Fruit fly (Drosophila melanogaster) whole organism, embryonic: ENCODE results near the gene CG15534.

Experiments
- Aef1 ChIP-seq: fragments of 200-800 bp; sonication (Bioruptor generic); IDR thresholded peaks from 3 replicates; pipeline ENCODE4 v1.3.6; 2022; ENCODE audit warnings: missing biosample characterization, missing genetic modification characterization
- BEAF-32 ChIP-seq: fragments of 200-800 bp; sonication (Bioruptor generic); optimal IDR thresholded peaks from 3 replicates; lab custom pipeline; 2017; ENCODE audit warnings: missing biosample characterization, missing genetic modification characterization, mild to moderate bottlenecking, moderate library complexity, missing genetic modification reagents
- CG10321 ChIP-seq: fragments of 200-800 bp; sonication (Bioruptor generic); IDR thresholded peaks from 2 replicates; pipeline ENCODE4 v1.3.6; 2022; ENCODE audit warnings: missing biosample characterization, missing genetic modification characterization
- CG10654 ChIP-seq: fragments of 200-800 bp; sonication (Bioruptor generic); optimal IDR thresholded peaks from 2 replicates; lab custom pipeline; 2016; ENCODE audit warnings: missing biosample characterization, missing genetic modification characterization
- CG11456 ChIP-seq: fragments of 200-800 bp; sonication (Bioruptor generic); IDR thresholded peaks from 3 replicates; pipeline ENCODE4 v1.3.6; 2022; ENCODE audit warnings: missing biosample characterization, missing genetic modification characterization
- CG11695 ChIP-seq: fragments of 200-800 bp; sonication (Bioruptor generic); IDR thresholded peaks from 3 replicates; pipeline ENCODE4 v1.3.6; 2022; ENCODE audit warnings: missing biosample characterization, missing genetic modification characterization
- CG12071 ChIP-seq: fragments of 200-800 bp; sonication (Bioruptor generic); optimal IDR thresholded peaks from 3 replicates; lab custom pipeline; 2018; ENCODE audit warnings: missing biosample characterization, mild to moderate bottlenecking, missing genetic modification characterization
- CG12219 ChIP-seq: fragments of 200-800 bp; sonication (Bioruptor generic); optimal IDR thresholded peaks from 3 replicates; lab custom pipeline; 2018; ENCODE audit warnings: missing biosample characterization, mild to moderate bottlenecking, missing genetic modification characterization
- CG12236 ChIP-seq: fragments of 200-800 bp; sonication (Bioruptor generic); optimal IDR thresholded peaks from 2 replicates; lab custom pipeline; 2016; ENCODE audit warnings: missing biosample characterization, missing genetic modification characterization
- CG12769 ChIP-seq: fragments of 200-800 bp; sonication (Bioruptor generic); optimal IDR thresholded peaks from 2 replicates; lab custom pipeline; 2019; ENCODE audit warnings: missing biosample characterization, mild to moderate bottlenecking, missing genetic modification characterization, moderate library complexity
- CG17359 ChIP-seq: fragments of 200-800 bp; sonication (Bioruptor generic); optimal IDR thresholded peaks from 3 replicates; lab custom pipeline; 2018; ENCODE audit warnings: missing biosample characterization, mild to moderate bottlenecking, missing genetic modification characterization, moderate library complexity
- CG2120 ChIP-seq: fragments of 200-800 bp; sonication (Bioruptor generic); optimal IDR thresholded peaks from 3 replicates; lab custom pipeline; 2016; ENCODE audit warnings: missing biosample characterization, missing genetic modification characterization
- CG3726 ChIP-seq: fragments of 200-800 bp; sonication (Bioruptor generic); IDR thresholded peaks from 3 replicates; pipeline ENCODE4, ENCODE4 v1.3.6; 2022; ENCODE audit warnings: missing biosample characterization, missing genetic modification characterization
- CG6689 ChIP-seq: fragments of 200-800 bp; sonication (Bioruptor generic); IDR thresholded peaks from 2 replicates; pipeline ENCODE4 v1.3.6; 2022; ENCODE audit warnings: missing biosample characterization, missing genetic modification characterization
- CG6854 ChIP-seq: fragments of 200-800 bp; sonication (Bioruptor generic); optimal IDR thresholded peaks from 3 replicates; lab custom pipeline; 2017; ENCODE audit warnings: missing biosample characterization, mild to moderate bottlenecking, missing genetic modification characterization
- CG8089 ChIP-seq: fragments of 200-800 bp; sonication (Bioruptor generic); optimal IDR thresholded peaks from 3 replicates; lab custom pipeline; 2016; ENCODE audit warnings: missing biosample characterization, missing genetic modification characterization
- CG8765 ChIP-seq: fragments of 200-800 bp; sonication (Bioruptor generic); IDR thresholded peaks from 2 replicates; pipeline ENCODE4 v1.3.6; 2022; ENCODE audit warnings: missing biosample characterization, missing genetic modification characterization
- CG9437 ChIP-seq: fragments of 200-800 bp; sonication (Bioruptor generic); optimal IDR thresholded peaks from 2 replicates; lab custom pipeline; 2018; ENCODE audit warnings: missing biosample characterization, mild to moderate bottlenecking, missing genetic modification characterization
- D19A ChIP-seq: fragments of 200-800 bp; optimal IDR thresholded peaks from 3 replicates; lab custom pipeline; 2019; ENCODE audit warnings: missing biosample characterization, mild to moderate bottlenecking, missing genetic modification characterization, moderate library complexity
- Dek ChIP-seq: fragments of 200-800 bp; sonication (Bioruptor generic); optimal IDR thresholded peaks from 3 replicates; lab custom pipeline; 2019; ENCODE audit warnings: missing biosample characterization, mild to moderate bottlenecking, missing genetic modification characterization, moderate library complexity
- Dp ChIP-seq: fragments of 200-800 bp; sonication (Bioruptor generic); optimal IDR thresholded peaks from 2 replicates; lab custom pipeline; 2018; ENCODE audit warnings: missing biosample characterization, mild to moderate bottlenecking, missing genetic modification characterization, moderate library complexity
- Ets65A ChIP-seq: fragments of 200-800 bp; sonication (Bioruptor generic); peaks from one replicate; lab custom pipeline; 2016; ENCODE audit warnings: missing biosample characterization, missing genetic modification characterization
- GATAe ChIP-seq: fragments of 200-800 bp; sonication (Bioruptor generic); conservative IDR thresholded peaks from 2 replicates; pipeline ENCODE4 v1.3.6; 2022; ENCODE audit warnings: missing biosample characterization, missing genetic modification characterization
- H2.0 ChIP-seq: fragments of 200-800 bp; sonication (Bioruptor generic); IDR thresholded peaks from 2 replicates; pipeline ENCODE4 v1.3.6; 2022; ENCODE audit warnings: missing biosample characterization, missing genetic modification characterization
- HLH4C ChIP-seq: fragments of 200-800 bp; sonication (Bioruptor generic); IDR thresholded peaks from 3 replicates; pipeline ENCODE4 v1.3.6; 2022; ENCODE audit warnings: missing biosample characterization, missing genetic modification characterization; ENCODE audit not compliant: partially characterized antibody
- Med ChIP-seq: fragments of 200-800 bp; sonication (Bioruptor generic); peaks from one replicate; lab custom pipeline; 2016; ENCODE audit warnings: missing biosample characterization, missing genetic modification characterization, mild to moderate bottlenecking, inconsistent platforms, moderate library complexity
- Meics ChIP-seq: fragments of 200-800 bp; sonication (Bioruptor generic); optimal IDR thresholded peaks from 2 replicates; lab custom pipeline; 2017; ENCODE audit warnings: missing biosample characterization, mild to moderate bottlenecking, missing genetic modification characterization
- Ssrp ChIP-seq: fragments of 200-800 bp; sonication (Bioruptor generic); optimal IDR thresholded peaks from 2 replicates; lab custom pipeline; 2018; ENCODE audit warnings: missing biosample characterization, mild to moderate bottlenecking, missing genetic modification characterization, moderate library complexity
- ase ChIP-seq: fragments of 200-800 bp; sonication (Bioruptor generic); IDR thresholded peaks from 3 replicates; pipeline ENCODE4 v1.3.6; 2022; ENCODE audit warnings: missing biosample characterization, missing genetic modification characterization
- bcd ChIP-seq: fragments of 200-800 bp; sonication (Bioruptor generic); optimal IDR thresholded peaks from 2 replicates; lab custom pipeline; 2017; ENCODE audit warnings: missing biosample characterization, mild to moderate bottlenecking, missing genetic modification characterization
- caup ChIP-seq: fragments of 200-800 bp; sonication (Bioruptor generic); optimal IDR thresholded peaks from 3 replicates; lab custom pipeline; 2017; ENCODE audit warnings: missing biosample characterization, mild to moderate bottlenecking, missing genetic modification characterization, moderate library complexity; ENCODE audit not compliant: severe bottlenecking
- cwo ChIP-seq: fragments of 200-800 bp; sonication (Bioruptor generic); optimal IDR thresholded peaks from 3 replicates; lab custom pipeline; 2017; ENCODE audit warnings: missing biosample characterization, missing genetic modification characterization, mild to moderate bottlenecking, moderate library complexity, missing genetic modification reagents
- dimm ChIP-seq: fragments of 200-800 bp; sonication (Bioruptor generic); IDR thresholded peaks from 2 replicates; pipeline ENCODE4 v1.3.6; 2022; ENCODE audit warnings: missing biosample characterization, missing genetic modification characterization
- ewg ChIP-seq: fragments of 200-800 bp; sonication (Bioruptor generic); optimal IDR thresholded peaks from 3 replicates; lab custom pipeline; 2017; ENCODE audit warnings: mild to moderate bottlenecking, missing biosample characterization, missing genetic modification reagents, missing genetic modification characterization
- fd64A ChIP-seq: fragments of 200-800 bp; sonication (Bioruptor generic); optimal IDR thresholded peaks from 3 replicates; lab custom pipeline; 2018; ENCODE audit warnings: missing biosample characterization, mild to moderate bottlenecking, missing genetic modification characterization
- gce ChIP-seq: fragments of 200-800 bp; sonication (Bioruptor generic); IDR thresholded peaks from 3 replicates; pipeline ENCODE4 v1.3.6; 2022; ENCODE audit warnings: missing biosample characterization, missing genetic modification characterization
- ham ChIP-seq: fragments of 200-800 bp; sonication (Bioruptor generic); IDR thresholded peaks from 2 replicates; pipeline ENCODE4 v1.3.6; 2022; ENCODE audit warnings: missing biosample characterization, missing genetic modification characterization
- mam ChIP-seq: fragments of 200-800 bp; sonication (Bioruptor generic); optimal IDR thresholded peaks from 3 replicates; lab custom pipeline; 2016; ENCODE audit warnings: missing biosample characterization, missing genetic modification characterization
- nerfin-1 ChIP-seq: fragments of 200-800 bp; sonication (Bioruptor generic); optimal IDR thresholded peaks from 3 replicates; lab custom pipeline; 2019; ENCODE audit warnings: missing biosample characterization, mild to moderate bottlenecking, missing genetic modification characterization, moderate library complexity
- row ChIP-seq: fragments of 200-800 bp; sonication (Bioruptor generic); IDR thresholded peaks from 3 replicates; pipeline ENCODE4 v1.3.6; 2022; ENCODE audit warnings: missing biosample characterization, missing genetic modification characterization
- run ChIP-seq: fragments of 200-800 bp; sonication (Bioruptor generic); optimal IDR thresholded peaks from 3 replicates; lab custom pipeline; 2018; ENCODE audit warnings: missing biosample characterization, mild to moderate bottlenecking, missing genetic modification characterization
- sens ChIP-seq: fragments of 200-800 bp; sonication (Bioruptor generic); peaks from one replicate; lab custom pipeline; 2016; ENCODE audit warnings: missing biosample characterization, missing genetic modification characterization
- sim ChIP-seq: fragments of 200-800 bp; sonication (Bioruptor generic); IDR thresholded peaks from 2 replicates; pipeline ENCODE4 v1.3.6; 2022; ENCODE audit warnings: missing biosample characterization, missing genetic modification characterization
- sob ChIP-seq: fragments of 200-800 bp; sonication (Bioruptor generic); IDR thresholded peaks from 2 replicates; pipeline ENCODE4 v1.3.6; 2022; ENCODE audit warnings: missing biosample characterization, missing genetic modification characterization
- zen ChIP-seq: fragments of 200-800 bp; sonication (Bioruptor generic); optimal IDR thresholded peaks from 3 replicates; lab custom pipeline; 2018; ENCODE audit warnings: missing biosample characterization, mild to moderate bottlenecking, missing genetic modification characterization, moderate library complexity

Gene CG15534

DNA sequence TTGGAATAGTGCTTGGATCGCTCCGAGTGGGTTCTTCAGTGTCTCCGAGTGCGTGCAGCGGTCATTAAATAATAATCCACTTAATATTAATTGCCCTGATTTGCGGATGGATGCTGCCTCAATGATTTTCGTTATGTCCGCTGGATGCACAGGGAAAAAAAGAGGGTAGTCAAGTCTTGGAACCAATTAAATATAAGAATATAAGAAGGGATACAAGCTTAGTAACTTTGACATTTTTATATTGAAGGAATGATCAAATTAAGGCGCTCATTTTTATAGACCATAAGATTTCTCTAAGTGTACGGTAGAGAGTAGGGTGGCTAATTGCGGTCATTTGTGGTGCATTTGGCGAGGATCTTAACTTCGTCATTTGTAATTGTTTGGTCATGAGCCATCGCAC lies 39.9 kb upstream of the CG15534 start (continued):
- TF ChIP-seq zen = peak; percentile 41

dm6 chr3R:30393909-30394308 lies 38.0 kb upstream of the CG15534 start:
- TF ChIP-seq row (GFP tag; lab: Robert Waterston, UW) (peak; percentile 24; the same call in 1 of the 3 replicates), D19A (tag; lab: Kevin White, UChicago) (peak; percentile 88), nerfin-1 (tag; lab: Kevin White, UChicago) (no peak), sens (GFP tag; lab: Kevin White, UChicago) (peak; percentile 71)

- TF ChIP-seq HLH4C (0 out of 3 replicates have a peak, but pooled peaks have one; percentile 25), ham (GFP tag; lab: Robert Waterston, UW) (no peak), CG6854 (GFP tag; lab: Kevin White, UChicago) (no peak), sim (no peak), Ets65A (GFP tag; lab: Kevin White, UChicago) (peak; percentile 85)
Measured at dm6 chr3R:30406482-30406881, 25.4 kb upstream of the CG15534 start.

dm6 chr3R:30413795-30414194 lies 18.1 kb upstream of the CG15534 start:
- TF ChIP-seq ewg (GFP tag; lab: Kevin White, UChicago) (peak; percentile 43), CG17359 (tag; lab: Kevin White, UChicago) (peak; percentile 66), sob (0 out of 2 replicates have a peak, but pooled peaks have one; percentile 42), GATAe (GFP tag; lab: Robert Waterston, UW) (no peak), ase (GFP tag; lab: Robert Waterston, UW) (peak; percentile 41; the same call in 1 of the 3 replicates), fd64A (GFP tag; lab: Kevin White, UChicago) (peak; percentile 31), CG12071 (GFP tag; lab: Kevin White, UChicago) (peak; percentile 40), CG3726 (GFP tag; lab: Robert Waterston, UW) (0 out of 3 replicates have a peak, but pooled peaks have one; percentile 20), ham (GFP tag; lab: Robert Waterston, UW) (no peak), Aef1 (GFP tag; lab: Robert Waterston, UW) (0 out of 3 replicates have a peak, but pooled peaks have one; percentile 15), Dek (tag; lab: Kevin White, UChicago) (no peak), CG9437 (GFP tag; lab: Kevin White, UChicago) (no peak), dimm (GFP tag; lab: Robert Waterston, UW) (no peak), Dp (GFP tag; lab: Kevin White, UChicago) (no peak), run (tag; lab: Kevin White, UChicago) (peak; percentile 21), CG11695 (GFP tag; lab: Robert Waterston, UW) (peak; percentile 53; the same call in 1 of the 3 replicates), CG6689 (GFP tag; lab: Robert Waterston, UW) (peak; percentile 70), CG11456 (peak; percentile 61; the same call in 1 of the 3 replicates), caup (GFP tag; lab: Kevin White, UChicago) (peak; percentile 25), CG12219 (GFP tag; lab: Kevin White, UChicago) (peak; percentile 54), bcd (peak; percentile 31), CG2120 (GFP tag; lab: Kevin White, UChicago) (peak; percentile 25), CG8089 (GFP tag; lab: Kevin White, UChicago) (peak; percentile 25), Ssrp (tag; lab: Kevin White, UChicago) (peak; percentile 58), CG8765 (GFP tag; lab: Robert Waterston, UW) (peak; percentile 56; the same call in 1 of the 2 replicates), gce (GFP tag; lab: Robert Waterston, UW) (peak; percentile 76; the same call in 2 of the 3 replicates), Med (GFP tag; lab: Kevin White, UChicago) (peak; percentile 90), CG12236 (GFP tag; lab: Kevin White, UChicago) (peak; percentile 38), cwo (GFP tag; lab: Kevin White, UChicago) (peak; percentile 27), CG12769 (tag; lab: Kevin White, UChicago) (peak; percentile 56), row (GFP tag; lab: Robert Waterston, UW) (peak; percentile 67), CG10321 (GFP tag; lab: Robert Waterston, UW) (no peak), Meics (GFP tag; lab: Kevin White, UChicago) (peak; percentile 25), CG10654 (GFP tag; lab: Kevin White, UChicago) (peak; percentile 41), H2.0 (GFP tag; lab: Robert Waterston, UW) (0 out of 2 replicates have a peak, but pooled peaks have one; percentile 38), mam (GFP tag; lab: Kevin White, UChicago) (peak; percentile 46), BEAF-32 (GFP tag; lab: Kevin White, UChicago) (no peak)
